Fruit fly (Drosophila melanogaster): ENCODE results near the gene CG32262.

Gene CG32262

DNA sequence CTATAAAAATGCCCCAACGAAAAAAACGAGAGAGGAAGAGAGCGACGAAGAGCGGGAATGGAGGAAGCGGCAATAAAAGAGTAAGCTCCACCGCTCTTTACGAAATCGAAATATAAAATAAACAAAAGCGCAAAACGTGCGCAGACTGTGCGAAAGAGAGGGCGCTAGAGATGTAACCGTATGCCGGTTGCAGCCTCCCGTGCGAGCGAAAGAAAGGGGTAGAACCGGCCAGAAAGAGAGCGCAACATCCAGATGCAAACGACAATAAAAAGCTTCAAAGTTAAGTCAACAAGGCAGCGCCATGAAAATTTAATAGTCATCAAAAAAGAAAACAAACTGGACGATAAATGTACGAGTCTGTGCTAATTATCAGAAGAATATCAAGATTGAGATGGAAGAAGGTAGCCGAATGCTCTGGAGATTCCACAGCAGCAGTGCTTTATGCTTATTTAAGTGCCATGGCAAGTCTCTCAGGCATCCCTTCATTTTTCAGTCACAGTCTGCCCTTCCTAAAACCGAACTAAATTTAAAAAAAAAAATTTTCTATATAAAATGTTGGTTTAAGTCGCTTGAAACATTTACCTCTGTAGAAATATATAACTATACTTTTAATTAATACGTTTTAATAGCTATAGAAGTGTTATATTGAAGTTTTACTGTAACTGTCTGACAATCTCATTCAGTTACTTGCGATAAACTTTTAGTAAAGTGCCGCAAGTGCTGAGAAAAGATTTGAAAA, 44.0 kb downstream of the CG32262 start (continued):
- peak; percentile 46 for TF ChIP-seq MTF-1 (GFP tag; optimal IDR thresholded peaks at IDR 0.05; ENCODE audit: borderline replicate concordance)
- TF ChIP-seq ara (GFP tag; IDR thresholded peaks at IDR 0.05) = peak; percentile 56

DNA sequence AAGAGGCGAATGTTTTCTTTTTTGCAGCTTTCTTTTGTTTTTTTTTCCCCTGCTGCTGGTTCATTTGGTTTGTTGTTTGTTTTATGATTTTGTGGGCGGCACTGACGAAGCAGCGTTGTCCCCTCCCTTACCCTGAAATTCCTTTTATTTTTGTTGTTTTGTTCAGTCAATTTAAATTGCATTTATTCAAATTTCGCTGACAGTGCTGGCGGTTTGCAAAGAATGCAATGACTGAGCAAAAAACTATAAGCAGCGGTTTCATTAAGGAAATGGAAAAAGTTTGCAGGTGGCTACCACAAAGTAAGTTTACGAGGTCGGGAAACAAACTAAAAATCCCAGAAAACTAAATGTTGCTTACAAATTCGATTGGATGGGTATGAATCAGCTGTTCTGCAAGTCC, 45.7 kb downstream of the CG32262 start:
- TF ChIP-seq ase (GFP tag; IDR thresholded peaks at IDR 0.05) = no peak
- no peak for TF ChIP-seq pan (optimal IDR thresholded peaks at IDR 0.05)
- no peak for TF ChIP-seq pan (GFP tag; optimal IDR thresholded peaks at IDR 0.05 in 1 of 2, IDR thresholded peaks at IDR 0.05 in 1 of 2)
- TF ChIP-seq CG12769 (tag; optimal IDR thresholded peaks at IDR 0.05) = no peak
- no peak for TF ChIP-seq Ets97D (GFP tag; optimal IDR thresholded peaks at IDR 0.05)
- TF ChIP-seq CG2129 (GFP tag; IDR thresholded peaks at IDR 0.05; ENCODE audit: partially characterized antibody) = no peak
- TF ChIP-seq NC2α (GFP tag; optimal IDR thresholded peaks at IDR 0.05) = no peak
- no peak for TF ChIP-seq tap (tag; optimal IDR thresholded peaks at IDR 0.05)
- TF ChIP-seq esg (GFP tag; conservative IDR thresholded peaks at IDR 0.05) = no peak
- no peak for TF ChIP-seq CG6791 (GFP tag; IDR thresholded peaks at IDR 0.05; ENCODE audit: partially characterized antibody)
- no peak for TF ChIP-seq CG10267 (tag; optimal IDR thresholded peaks at IDR 0.05)
- TF ChIP-seq CG4854 (GFP tag; optimal IDR thresholded peaks at IDR 0.05) = no peak
- TF ChIP-seq Xrp1 (GFP tag; IDR thresholded peaks at IDR 0.05) = no peak
- TF ChIP-seq CG12219 (GFP tag; optimal IDR thresholded peaks at IDR 0.05) = no peak
- TF ChIP-seq CG3995 (GFP tag; optimal IDR thresholded peaks at IDR 0.05) = no peak
- TF ChIP-seq Asciz (GFP tag; optimal IDR thresholded peaks at IDR 0.05) = no peak
- TF ChIP-seq Bteb2 (GFP tag; optimal IDR thresholded peaks at IDR 0.05) = no peak
- no peak for TF ChIP-seq CG6813 (GFP tag; optimal IDR thresholded peaks at IDR 0.05)

DNA sequence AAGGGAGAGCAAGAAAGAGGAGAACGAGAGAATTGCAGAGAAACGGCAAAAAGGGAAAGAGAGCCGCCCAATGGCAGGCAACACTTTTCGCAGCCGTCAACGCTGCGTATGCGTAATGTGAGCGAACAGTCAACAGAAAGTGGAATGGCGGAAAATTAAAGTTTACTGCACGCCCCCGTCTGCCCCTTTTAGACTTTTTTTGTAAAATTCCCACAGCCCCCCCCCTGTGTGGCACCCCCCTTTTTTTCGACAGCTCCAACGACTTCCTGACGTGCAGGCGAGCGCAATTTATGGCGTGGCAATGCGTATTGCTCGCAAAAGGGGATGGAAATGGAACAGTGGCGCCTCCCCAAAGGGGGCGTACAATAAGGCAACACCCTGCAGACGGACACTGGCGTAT, 46.7 kb downstream of the CG32262 start:
- TF ChIP-seq CG7372 (GFP tag; IDR thresholded peaks at IDR 0.05) (peak; percentile 88), Med (GFP tag) (peak; percentile 71), CG3163 (GFP tag; optimal IDR thresholded peaks at IDR 0.05) (peak; percentile 42), Trl (optimal IDR thresholded peaks at IDR 0.05) (peak; percentile 41 to 69), Trl (GFP tag; optimal IDR thresholded peaks at IDR 0.05) (no peak), slbo (GFP tag; IDR thresholded peaks at IDR 0.05) (0 out of 2 replicates have a peak, but pooled peaks have one; percentile 6), CG17612 (GFP tag; IDR thresholded peaks at IDR 0.05) (no peak), ewg (GFP tag; optimal IDR thresholded peaks at IDR 0.05) (peak; percentile 25), CG31365 (tag; optimal IDR thresholded peaks at IDR 0.05) (no peak), crol (GFP tag; IDR thresholded peaks at IDR 0.05) (peak; percentile 66), abd-A (tag; optimal IDR thresholded peaks at IDR 0.05) (peak; percentile 88), CG32772 (GFP tag; IDR thresholded peaks at IDR 0.05) (peak; percentile 32; the same call in 1 of the 2 replicates), sr (GFP tag; IDR thresholded peaks at IDR 0.05) (0 out of 3 replicates have a peak, but pooled peaks have one; percentile 2), amos (GFP tag; IDR thresholded peaks at IDR 0.05; ENCODE audit: partially characterized antibody) (0 out of 2 replicates have a peak, but pooled peaks have one; percentile 4), E2f1 (GFP tag; IDR thresholded peaks at IDR 0.05) (0 out of 2 replicates have a peak, but pooled peaks have one; percentile 7), dmrt99B (tag; optimal IDR thresholded peaks at IDR 0.05) (no peak)
